Worm (Caenorhabditis elegans): ENCODE results near the gene trpl-2.

trpl-2 gene

DNA sequence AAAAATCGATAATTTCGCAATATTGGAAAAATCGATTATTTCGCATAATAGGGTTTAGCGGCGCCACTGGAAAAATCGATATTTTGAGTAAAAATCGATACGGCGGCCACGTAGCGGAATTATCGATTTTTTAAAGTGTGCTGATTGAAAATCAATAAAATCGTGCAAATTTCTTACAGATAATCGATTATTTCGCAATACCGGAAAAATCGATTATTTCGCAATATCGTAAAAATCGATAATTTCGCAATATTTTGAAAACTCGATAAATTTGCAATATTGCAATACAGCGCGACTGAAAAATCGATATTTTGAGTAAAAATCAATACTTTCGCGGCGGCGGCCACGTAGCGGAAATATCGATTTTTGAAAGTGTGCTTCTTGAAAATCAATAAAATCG lies 8.8 kb upstream of the trpl-2 start:
- no peak for TF ChIP-seq sea-1 (GFP tag; conservative IDR thresholded peaks at IDR 0.05)
- no peak for TF ChIP-seq B0310.2 (tag; optimal IDR thresholded peaks at IDR 0.05)
- no peak for TF ChIP-seq pes-1 (GFP tag; IDR thresholded peaks at IDR 0.05)
- TF ChIP-seq ama-1 (optimal IDR thresholded peaks at IDR 0.05) = no peak
- no peak for TF ChIP-seq hmbx-1 (tag; optimal IDR thresholded peaks at IDR 0.05)
- TF ChIP-seq flt-1 (GFP tag; IDR thresholded peaks at IDR 0.05) = no peak
- TF ChIP-seq tra-4 (tag; optimal IDR thresholded peaks at IDR 0.05) = no peak
- no peak for TF ChIP-seq tbx-11 (GFP tag; IDR thresholded peaks at IDR 0.05)
- no peak for TF ChIP-seq tbx-37 (GFP tag; conservative IDR thresholded peaks at IDR 0.05)
- TF ChIP-seq ets-7 (tag; optimal IDR thresholded peaks at IDR 0.05) = no peak
- no peak for TF ChIP-seq scrt-1 (GFP tag; IDR thresholded peaks at IDR 0.05)
- no peak for TF ChIP-seq ceh-36 (tag; optimal IDR thresholded peaks at IDR 0.05)
- no peak for TF ChIP-seq hmg-4 (GFP tag; optimal IDR thresholded peaks at IDR 0.05)
- no peak for TF ChIP-seq aly-1 (tag; optimal IDR thresholded peaks at IDR 0.05)
- no peak for TF ChIP-seq ceh-13 (GFP tag; optimal IDR thresholded peaks at IDR 0.05)
- no peak for TF ChIP-seq hnd-1 (tag; optimal IDR thresholded peaks at IDR 0.05)
- no peak for TF ChIP-seq F13C5.2 (tag; optimal IDR thresholded peaks at IDR 0.05)

DNA sequence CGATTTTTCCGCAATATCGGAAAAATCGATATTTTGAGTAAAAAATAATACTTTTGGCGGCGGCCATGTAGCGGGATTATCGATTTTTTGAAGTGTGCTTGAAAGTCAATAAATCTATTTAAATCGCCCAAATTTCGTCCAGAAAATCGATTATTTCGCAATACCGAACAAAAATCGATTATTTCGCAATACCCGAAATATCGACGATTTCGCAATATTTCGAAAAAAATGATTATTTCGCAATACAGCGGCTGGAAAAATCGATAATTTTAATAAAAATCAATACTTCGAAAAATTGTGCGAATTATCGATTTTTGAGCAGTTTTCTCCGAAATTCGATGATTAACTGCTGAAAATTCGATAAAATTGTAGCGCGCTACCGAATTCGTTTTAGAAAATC lies 8.4 kb upstream of the trpl-2 start:
- no peak for TF ChIP-seq hnd-1 (tag; optimal IDR thresholded peaks at IDR 0.05)
- no peak for TF ChIP-seq ceh-13 (GFP tag; optimal IDR thresholded peaks at IDR 0.05)
- TF ChIP-seq B0310.2 (tag; optimal IDR thresholded peaks at IDR 0.05) = no peak
- TF ChIP-seq hmbx-1 (tag; optimal IDR thresholded peaks at IDR 0.05) = no peak
- TF ChIP-seq tra-4 (tag; optimal IDR thresholded peaks at IDR 0.05) = no peak
- no peak for TF ChIP-seq scrt-1 (GFP tag; IDR thresholded peaks at IDR 0.05)
- TF ChIP-seq sea-1 (GFP tag; conservative IDR thresholded peaks at IDR 0.05) = no peak
- TF ChIP-seq ama-1 (optimal IDR thresholded peaks at IDR 0.05) = no peak
- no peak for TF ChIP-seq pes-1 (GFP tag; IDR thresholded peaks at IDR 0.05)
- no peak for TF ChIP-seq F13C5.2 (tag; optimal IDR thresholded peaks at IDR 0.05)
- no peak for TF ChIP-seq ceh-36 (tag; optimal IDR thresholded peaks at IDR 0.05)
- TF ChIP-seq tbx-11 (GFP tag; IDR thresholded peaks at IDR 0.05) = no peak

DNA sequence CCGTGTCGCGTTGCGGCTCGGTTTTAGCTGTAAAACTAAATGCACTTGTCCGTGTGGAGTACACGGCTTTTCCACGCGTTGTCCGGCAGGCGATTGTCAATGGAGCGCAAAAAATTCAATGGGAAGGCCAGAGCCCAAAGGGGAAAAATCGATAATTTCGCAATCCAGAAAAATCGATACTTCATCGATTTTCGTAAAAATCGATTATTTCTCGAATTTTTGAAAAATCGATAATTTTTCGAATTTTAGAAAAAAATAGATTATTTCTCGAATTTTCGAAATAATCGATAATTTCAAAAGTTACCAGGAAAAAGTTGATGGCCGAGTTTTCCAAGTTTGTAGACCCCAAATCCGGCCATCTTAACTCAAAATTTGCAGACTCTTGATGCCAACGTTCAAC lies 7.0 kb upstream of the trpl-2 start:
- TF ChIP-seq hnd-1 (tag; optimal IDR thresholded peaks at IDR 0.05) (no peak), sea-1 (GFP tag; conservative IDR thresholded peaks at IDR 0.05) (no peak), aly-1 (tag; optimal IDR thresholded peaks at IDR 0.05) (no peak), F13C5.2 (tag; optimal IDR thresholded peaks at IDR 0.05) (no peak), ceh-13 (GFP tag; optimal IDR thresholded peaks at IDR 0.05) (no peak), pes-1 (GFP tag; IDR thresholded peaks at IDR 0.05) (no peak), hmbx-1 (tag; optimal IDR thresholded peaks at IDR 0.05) (no peak), flt-1 (GFP tag; IDR thresholded peaks at IDR 0.05) (no peak), hmg-4 (GFP tag; optimal IDR thresholded peaks at IDR 0.05) (no peak), tbx-37 (GFP tag; conservative IDR thresholded peaks at IDR 0.05) (no peak), ceh-36 (tag; optimal IDR thresholded peaks at IDR 0.05) (no peak), scrt-1 (GFP tag; IDR thresholded peaks at IDR 0.05) (no peak), tbx-11 (GFP tag; IDR thresholded peaks at IDR 0.05) (no peak), B0310.2 (tag; optimal IDR thresholded peaks at IDR 0.05) (no peak)

DNA sequence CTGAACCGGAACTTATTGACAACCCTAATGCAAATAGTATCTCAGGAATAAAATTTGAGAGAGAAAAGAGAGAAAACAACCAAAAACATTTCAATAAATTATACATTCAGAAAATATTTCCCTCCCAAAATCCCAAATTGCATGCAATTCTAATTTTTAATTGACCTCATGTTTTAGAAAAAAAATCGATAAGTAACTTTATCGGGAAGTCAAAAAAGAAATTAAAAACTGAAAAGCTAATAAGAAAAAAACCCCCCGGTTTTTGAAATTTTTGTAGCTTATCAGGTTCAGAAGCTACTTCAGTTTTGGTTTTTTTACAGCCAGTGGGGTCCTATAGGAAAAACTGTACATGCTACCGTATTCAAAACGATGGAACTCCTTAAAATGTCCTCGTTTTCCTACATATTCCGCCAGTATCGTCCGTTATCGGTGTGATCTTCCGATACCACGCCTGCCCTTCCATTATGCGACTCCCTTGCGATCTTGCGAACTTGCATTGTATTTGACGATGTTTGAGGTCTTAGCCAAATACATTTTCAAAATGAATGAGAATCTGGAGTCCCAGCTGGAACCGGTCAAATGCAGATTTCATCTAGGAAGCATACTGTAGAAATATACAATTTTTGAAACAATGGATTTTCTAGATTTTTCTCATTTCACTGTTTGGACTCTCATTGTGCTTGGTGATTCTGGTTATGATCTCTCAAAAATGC lies 9.8 kb downstream of the trpl-2 start, which contains the start of the genes W03B1.3 and oac-51:
Gene W03B1.3, minus strand, starts transcription at position 101 of the 713 bp plus-strand sequence.
Gene oac-51, plus strand, starts transcription at position 663 of the 713 bp plus-strand sequence.
- TF ChIP-seq flt-1 (GFP tag; IDR thresholded peaks at IDR 0.05) (no peak), ets-7 (tag; optimal IDR thresholded peaks at IDR 0.05) (no peak), F13C5.2 (tag; optimal IDR thresholded peaks at IDR 0.05) (no peak), tra-4 (tag; optimal IDR thresholded peaks at IDR 0.05) (no peak), ceh-36 (tag; optimal IDR thresholded peaks at IDR 0.05) (no peak), sea-1 (GFP tag; conservative IDR thresholded peaks at IDR 0.05) (no peak), hnd-1 (tag; optimal IDR thresholded peaks at IDR 0.05) (no peak), tbx-11 (GFP tag; IDR thresholded peaks at IDR 0.05) (no peak), ama-1 (optimal IDR thresholded peaks at IDR 0.05) (no peak), pes-1 (GFP tag; IDR thresholded peaks at IDR 0.05) (no peak), ceh-13 (GFP tag; optimal IDR thresholded peaks at IDR 0.05) (no peak), aly-1 (tag; optimal IDR thresholded peaks at IDR 0.05) (no peak), hmg-4 (GFP tag; optimal IDR thresholded peaks at IDR 0.05) (no peak), B0310.2 (tag; optimal IDR thresholded peaks at IDR 0.05) (no peak), tbx-37 (GFP tag; conservative IDR thresholded peaks at IDR 0.05) (no peak)

DNA sequence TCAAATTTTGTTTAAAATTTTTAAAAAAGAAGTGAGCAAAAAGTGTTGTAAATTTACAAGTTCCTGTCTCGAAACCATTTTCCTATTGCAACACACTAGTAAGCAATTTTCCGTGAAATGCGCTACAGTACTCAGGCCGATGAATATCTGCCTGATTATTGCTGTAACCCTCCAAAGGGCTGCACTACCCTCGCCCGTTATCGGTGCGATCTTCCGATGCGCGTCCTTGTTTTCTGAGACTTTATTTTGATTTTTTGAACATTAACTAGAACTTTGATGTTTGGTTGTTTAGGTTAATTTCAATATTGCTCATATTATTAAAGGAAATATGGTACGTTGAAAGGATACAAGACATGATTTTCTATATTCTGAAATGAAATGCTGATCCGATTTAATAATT lies 11.8 kb downstream of the trpl-2 start:
- TF ChIP-seq hmbx-1 (tag; optimal IDR thresholded peaks at IDR 0.05) (no peak), B0310.2 (tag; optimal IDR thresholded peaks at IDR 0.05) (no peak), tbx-37 (GFP tag; conservative IDR thresholded peaks at IDR 0.05) (no peak), sea-1 (GFP tag; conservative IDR thresholded peaks at IDR 0.05) (no peak), scrt-1 (GFP tag; IDR thresholded peaks at IDR 0.05) (no peak), pes-1 (GFP tag; IDR thresholded peaks at IDR 0.05) (no peak), hmg-4 (GFP tag; optimal IDR thresholded peaks at IDR 0.05) (no peak), tbx-11 (GFP tag; IDR thresholded peaks at IDR 0.05) (no peak), flt-1 (GFP tag; IDR thresholded peaks at IDR 0.05) (no peak), ceh-13 (GFP tag; optimal IDR thresholded peaks at IDR 0.05) (no peak), ets-7 (tag; optimal IDR thresholded peaks at IDR 0.05) (no peak), F13C5.2 (tag; optimal IDR thresholded peaks at IDR 0.05) (no peak), aly-1 (tag; optimal IDR thresholded peaks at IDR 0.05) (no peak), tra-4 (tag; optimal IDR thresholded peaks at IDR 0.05) (no peak), ceh-36 (tag; optimal IDR thresholded peaks at IDR 0.05) (no peak), ama-1 (optimal IDR thresholded peaks at IDR 0.05) (no peak), hnd-1 (tag; optimal IDR thresholded peaks at IDR 0.05) (no peak)

DNA sequence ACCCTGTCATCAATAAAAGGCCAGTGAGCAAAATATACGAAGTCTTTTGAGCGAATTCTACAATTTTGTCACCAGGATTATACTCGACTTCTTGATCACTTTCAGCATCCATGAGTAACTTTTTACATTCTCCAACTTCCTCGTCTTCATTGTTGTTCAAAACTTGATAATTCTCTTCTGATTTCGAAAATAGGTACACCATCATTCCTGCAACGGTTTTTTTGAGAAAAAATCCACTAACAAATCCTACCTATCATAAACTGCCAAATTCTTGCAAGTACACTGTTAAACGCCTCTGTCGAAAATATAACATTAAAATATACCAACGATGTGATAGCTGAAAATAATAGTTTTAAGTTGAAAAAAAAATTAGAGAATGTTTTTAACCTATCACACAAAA lies 18.4 kb downstream of the trpl-2 start:
- TF ChIP-seq flt-1 (GFP tag; IDR thresholded peaks at IDR 0.05) (no peak), F13C5.2 (tag; optimal IDR thresholded peaks at IDR 0.05) (no peak), ets-7 (tag; optimal IDR thresholded peaks at IDR 0.05) (no peak), tra-4 (tag; optimal IDR thresholded peaks at IDR 0.05) (no peak), scrt-1 (GFP tag; IDR thresholded peaks at IDR 0.05) (no peak), aly-1 (tag; optimal IDR thresholded peaks at IDR 0.05) (no peak), hmbx-1 (tag; optimal IDR thresholded peaks at IDR 0.05) (no peak), ama-1 (optimal IDR thresholded peaks at IDR 0.05) (no peak), hnd-1 (tag; optimal IDR thresholded peaks at IDR 0.05) (no peak)

DNA sequence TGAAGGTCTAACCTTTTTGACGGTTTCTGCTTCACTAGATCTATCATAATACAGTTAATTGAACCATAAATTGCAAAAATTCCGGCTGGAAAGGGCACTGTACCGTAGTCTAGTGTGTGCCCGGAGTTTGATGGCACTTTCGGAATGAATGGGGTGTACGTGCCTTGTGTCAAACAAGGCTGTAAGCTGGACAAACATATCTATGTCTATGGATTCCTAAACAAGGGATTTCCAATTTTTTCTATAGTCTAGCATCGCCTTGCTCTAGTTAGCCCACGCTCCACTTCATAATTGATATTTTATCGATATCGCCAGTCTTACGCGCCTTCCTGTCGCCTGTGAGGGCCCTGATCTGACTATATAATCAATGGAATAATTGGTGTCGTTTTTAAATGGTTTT lies 20.1 kb downstream of the trpl-2 start, which contains the start of gene oac-52:
Gene oac-52, minus strand, starts transcription at position 101 of the 400 bp plus-strand sequence.
- TF ChIP-seq aly-1 (tag; optimal IDR thresholded peaks at IDR 0.05) (no peak), ets-7 (tag; optimal IDR thresholded peaks at IDR 0.05) (no peak), ama-1 (optimal IDR thresholded peaks at IDR 0.05) (no peak), pes-1 (GFP tag; IDR thresholded peaks at IDR 0.05) (no peak), scrt-1 (GFP tag; IDR thresholded peaks at IDR 0.05) (no peak), B0310.2 (tag; optimal IDR thresholded peaks at IDR 0.05) (no peak), tbx-37 (GFP tag; conservative IDR thresholded peaks at IDR 0.05) (no peak), sea-1 (GFP tag; conservative IDR thresholded peaks at IDR 0.05) (no peak), F13C5.2 (tag; optimal IDR thresholded peaks at IDR 0.05) (no peak), tbx-11 (GFP tag; IDR thresholded peaks at IDR 0.05) (no peak), hnd-1 (tag; optimal IDR thresholded peaks at IDR 0.05) (no peak), tra-4 (tag; optimal IDR thresholded peaks at IDR 0.05) (no peak), hmg-4 (GFP tag; optimal IDR thresholded peaks at IDR 0.05) (no peak), ceh-36 (tag; optimal IDR thresholded peaks at IDR 0.05) (no peak), flt-1 (GFP tag; IDR thresholded peaks at IDR 0.05) (no peak), ceh-13 (GFP tag; optimal IDR thresholded peaks at IDR 0.05) (no peak), hmbx-1 (tag; optimal IDR thresholded peaks at IDR 0.05) (no peak)

All from whole organism, early embryonic.